Worm (Caenorhabditis elegans): Measurements from ENCODE around the gene nlp-55.

Gene nlp-55

ce11 chrII:8269855-8270647, 25.1 kb downstream of the nlp-55 start, which contains the start of gene tdc-1:
Gene tdc-1, plus strand, starts transcription at chrII:8270597.
- TF ChIP-seq efl-1 (optimal IDR thresholded peaks at IDR 0.05) (no peak), efl-1 (GFP tag; optimal IDR thresholded peaks at IDR 0.05 in 1 of 2) (peak in 1 of 2 experiments; percentile 66), tlp-1 (tag; optimal IDR thresholded peaks at IDR 0.05) (no peak), vab-15 (tag; optimal IDR thresholded peaks at IDR 0.05) (no peak), skn-1 (tag; optimal IDR thresholded peaks at IDR 0.05) (no peak), aha-1 (tag; optimal IDR thresholded peaks at IDR 0.05) (no peak), unc-62 (GFP tag; optimal IDR thresholded peaks at IDR 0.05) (no peak), egl-13 (tag; optimal IDR thresholded peaks at IDR 0.05) (no peak), lin-35 (GFP tag; optimal IDR thresholded peaks at IDR 0.05) (no peak), ama-1 (optimal IDR thresholded peaks at IDR 0.05) (no peak), swsn-7 (tag; optimal IDR thresholded peaks at IDR 0.05) (no peak), alr-1 (tag; optimal IDR thresholded peaks at IDR 0.05; ENCODE audit: borderline replicate concordance) (no peak), elt-2 (tag; optimal IDR thresholded peaks at IDR 0.05) (peak; percentile 20), ceh-82 (tag; optimal IDR thresholded peaks at IDR 0.05) (no peak), ceh-8 (GFP tag; optimal IDR thresholded peaks at IDR 0.05) (no peak), lin-14 (GFP tag; optimal IDR thresholded peaks at IDR 0.05) (no peak)

ce11 chrII:8269351-8269750, 25.8 kb downstream of the nlp-55 start, which contains the start of gene K01C8.2:
Gene K01C8.2, minus strand, starts transcription at chrII:8269451.
- no peak for TF ChIP-seq aha-1 (tag; optimal IDR thresholded peaks at IDR 0.05)
- TF ChIP-seq lin-39 (tag; optimal IDR thresholded peaks at IDR 0.05) = no peak
- no peak for TF ChIP-seq C16A3.4 (tag; optimal IDR thresholded peaks at IDR 0.05)
- TF ChIP-seq fkh-4 (tag; optimal IDR thresholded peaks at IDR 0.05; ENCODE audit: borderline replicate concordance) = no peak
- no peak for TF ChIP-seq grh-1 (GFP tag; IDR thresholded peaks at IDR 0.05)
- TF ChIP-seq pax-3 (tag; optimal IDR thresholded peaks at IDR 0.05) = no peak
- no peak for TF ChIP-seq nhr-76 (tag; optimal IDR thresholded peaks at IDR 0.05)
- no peak for TF ChIP-seq hlh-17 (GFP tag; optimal IDR thresholded peaks at IDR 0.05; ENCODE audit: borderline replicate concordance)
- no peak for TF ChIP-seq nhr-237 (tag; optimal IDR thresholded peaks at IDR 0.05)
- TF ChIP-seq skn-1 (tag; optimal IDR thresholded peaks at IDR 0.05) = no peak
- no peak for TF ChIP-seq dsc-1 (tag; optimal IDR thresholded peaks at IDR 0.05)
- no peak for TF ChIP-seq nhr-20 (tag; optimal IDR thresholded peaks at IDR 0.05)
- no peak for TF ChIP-seq nhr-47 (tag; optimal IDR thresholded peaks at IDR 0.05)
- no peak for TF ChIP-seq lin-13 (GFP tag; optimal IDR thresholded peaks at IDR 0.05)
- TF ChIP-seq lsy-2 (tag; optimal IDR thresholded peaks at IDR 0.05) = no peak
- TF ChIP-seq nhr-11 (tag; optimal IDR thresholded peaks at IDR 0.05) = no peak

- peak in 1 of 2 experiments; percentile 1 for TF ChIP-seq lin-35 (GFP tag; optimal IDR thresholded peaks at IDR 0.05)
- peak; percentile 37 for TF ChIP-seq blmp-1 (tag; optimal IDR thresholded peaks at IDR 0.05)
- peak; percentile 13 for TF ChIP-seq nhr-85 (tag)
- TF ChIP-seq lir-3 (tag; optimal IDR thresholded peaks at IDR 0.05; ENCODE audit: poor library complexity) = no peak
- TF ChIP-seq grh-1 (GFP tag; IDR thresholded peaks at IDR 0.05) = peak; percentile 37; the same call in 1 of the 2 replicates
- TF ChIP-seq hlh-4 (tag; optimal IDR thresholded peaks at IDR 0.05) = no peak
- no peak for TF ChIP-seq pqm-1 (tag; optimal IDR thresholded peaks at IDR 0.05)
- no peak for TF ChIP-seq sup-37 (GFP tag; optimal IDR thresholded peaks at IDR 0.05)
- TF ChIP-seq zag-1 (tag; optimal IDR thresholded peaks at IDR 0.05) = no peak
These were observed 27.5 kb downstream of the nlp-55 start for ce11 chrII:8267679-8268078.

ce11 chrII:8266559-8266958, 28.6 kb downstream of the nlp-55 start:
- TF ChIP-seq lin-14 (GFP tag; optimal IDR thresholded peaks at IDR 0.05) (peak; percentile 16), unc-62 (GFP tag; optimal IDR thresholded peaks at IDR 0.05) (no peak), F16B12.6 (tag; optimal IDR thresholded peaks at IDR 0.05) (no peak), tlp-1 (tag; optimal IDR thresholded peaks at IDR 0.05) (no peak), nhr-20 (tag; optimal IDR thresholded peaks at IDR 0.05) (no peak), efl-1 (optimal IDR thresholded peaks at IDR 0.05) (no peak), efl-1 (GFP tag; optimal IDR thresholded peaks at IDR 0.05 in 1 of 2) (peak in 1 of 2 experiments; percentile 45), elt-3 (tag; optimal IDR thresholded peaks at IDR 0.05) (peak in 1 of 6 experiments; percentile 17), mab-9 (GFP tag; IDR thresholded peaks at IDR 0.05) (no peak), elt-2 (tag; optimal IDR thresholded peaks at IDR 0.05) (peak; percentile 73), blmp-1 (tag; optimal IDR thresholded peaks at IDR 0.05) (peak; percentile 33), pqm-1 (tag; optimal IDR thresholded peaks at IDR 0.05) (peak; percentile 8)
